Worm (Caenorhabditis elegans) whole organism, late embryonic: ENCODE data around the gene phlp-2.

Experiments used
- F13H6.1 ChIP-seq: sonication (generic microtip); optimal IDR thresholded peaks from 2 replicates; lab custom pipeline; 2016; ENCODE audit warnings: missing genetic modification characterization, missing compliant biosample characterization
- K02D7.2 ChIP-seq: sonication (generic microtip); optimal IDR thresholded peaks from 2 replicates; lab custom pipeline; 2017; ENCODE audit warnings: mild to moderate bottlenecking, missing genetic modification characterization, missing compliant biosample characterization
- K09A11.1 ChIP-seq: sonication (generic microtip); optimal IDR thresholded peaks from 2 replicates; lab custom pipeline; 2017; ENCODE audit warnings: antibody characterized with exemption, mild to moderate bottlenecking, missing genetic modification characterization, missing compliant biosample characterization; ENCODE audit not compliant: insufficient read depth
- T23F11.4 ChIP-seq: fragments of 200-800 bp; sonication (Bioruptor generic); optimal IDR thresholded peaks from 2 replicates; lab custom pipeline; 2018; ENCODE audit warnings: mild to moderate bottlenecking, missing genetic modification characterization, missing compliant biosample characterization
- Y22D7AL.16 ChIP-seq: sonication (generic microtip); optimal IDR thresholded peaks from 2 replicates; lab custom pipeline; 2016; ENCODE audit warnings: missing genetic modification characterization, missing compliant biosample characterization
- ama-1 ChIP-seq: fragments of 150-350 bp; optimal IDR thresholded peaks from 2 replicates; lab custom pipeline; 2014
- ceh-14 ChIP-seq: sonication (generic microtip); optimal IDR thresholded peaks from 2 replicates; lab custom pipeline; 2016; ENCODE audit warnings: missing genotype, missing genetic modification characterization, missing compliant biosample characterization
- ceh-19 ChIP-seq: fragments of 200-800 bp; sonication (Bioruptor generic); optimal IDR thresholded peaks from 2 replicates; lab custom pipeline; 2018; ENCODE audit warnings: mild to moderate bottlenecking, missing genetic modification characterization, missing compliant biosample characterization
- ceh-22 ChIP-seq: sonication (generic microtip); optimal IDR thresholded peaks from 2 replicates; lab custom pipeline; 2017; ENCODE audit warnings: missing biosample characterization, missing genetic modification characterization
- ceh-24 ChIP-seq: sonication (generic microtip); optimal IDR thresholded peaks from 2 replicates; lab custom pipeline; 2016; ENCODE audit warnings: mild to moderate bottlenecking, missing genetic modification characterization, missing compliant biosample characterization
- ceh-34 ChIP-seq: sonication (generic microtip); optimal IDR thresholded peaks from 2 replicates; lab custom pipeline; 2016; ENCODE audit warnings: mild to moderate bottlenecking, missing genetic modification characterization, missing compliant biosample characterization
- ceh-45 ChIP-seq: fragments of 200-800 bp; sonication (Bioruptor generic); IDR thresholded peaks from 2 replicates; pipeline ENCODE4 v1.3.6; 2022; ENCODE audit warnings: missing genetic modification reagents, missing genetic modification characterization, missing compliant biosample characterization
- ceh-6 ChIP-seq: fragments of 200-800 bp; sonication (Bioruptor generic); optimal IDR thresholded peaks from 2 replicates; lab custom pipeline; 2018; ENCODE audit warnings: mild to moderate bottlenecking, missing genetic modification characterization, missing compliant biosample characterization
- dmd-4 ChIP-seq: sonication (generic microtip); optimal IDR thresholded peaks from 2 replicates; lab custom pipeline; 2016; ENCODE audit warnings: borderline replicate concordance, missing genetic modification characterization, missing compliant biosample characterization
- dve-1 ChIP-seq: sonication (generic microtip); optimal IDR thresholded peaks from 2 replicates; lab custom pipeline; 2017; ENCODE audit warnings: antibody characterized with exemption, mild to moderate bottlenecking, missing genetic modification characterization, missing compliant biosample characterization
- elt-2 ChIP-seq: sonication (generic microtip); optimal IDR thresholded peaks from 2 replicates; lab custom pipeline; 2016; ENCODE audit warnings: missing genetic modification reagents, missing genetic modification characterization, missing compliant biosample characterization
- elt-4 ChIP-seq: sonication (generic microtip); optimal IDR thresholded peaks from 2 replicates; lab custom pipeline; 2016; ENCODE audit warnings: missing genetic modification characterization, missing compliant biosample characterization
- ets-4 ChIP-seq: sonication (generic microtip); optimal IDR thresholded peaks from 2 replicates; lab custom pipeline; 2016; ENCODE audit warnings: missing genetic modification characterization, missing compliant biosample characterization
- fax-1 ChIP-seq: sonication (generic microtip); optimal IDR thresholded peaks from 2 replicates; lab custom pipeline; 2016; ENCODE audit warnings: missing genotype, missing genetic modification characterization, missing compliant biosample characterization
- fkh-6 ChIP-seq: sonication (generic microtip); optimal IDR thresholded peaks from 2 replicates; lab custom pipeline; 2016; ENCODE audit warnings: missing genetic modification characterization, missing compliant biosample characterization
- gmeb-2 ChIP-seq: sonication (generic microtip); optimal IDR thresholded peaks from 2 replicates; lab custom pipeline; 2016; ENCODE audit warnings: missing genetic modification characterization, inconsistent platforms, missing compliant biosample characterization
- hlh-15 ChIP-seq: sonication (generic microtip); optimal IDR thresholded peaks from 2 replicates; lab custom pipeline; 2016; ENCODE audit warnings: missing genetic modification characterization, missing compliant biosample characterization
- hlh-30 ChIP-seq: sonication (generic microtip); optimal IDR thresholded peaks from 2 replicates; lab custom pipeline; 2017; ENCODE audit warnings: antibody characterized with exemption, missing genetic modification characterization, missing compliant biosample characterization; ENCODE audit not compliant: insufficient read depth
- hlh-8 ChIP-seq: sonication (generic microtip); optimal IDR thresholded peaks from 2 replicates; lab custom pipeline; 2016; ENCODE audit warnings: missing genotype, missing genetic modification characterization, missing compliant biosample characterization
- lim-6 ChIP-seq: sonication (generic microtip); optimal IDR thresholded peaks from 2 replicates; lab custom pipeline; 2016; ENCODE audit warnings: missing genetic modification characterization, missing compliant biosample characterization
- madf-2 ChIP-seq: sonication (generic microtip); optimal IDR thresholded peaks from 2 replicates; lab custom pipeline; 2017; ENCODE audit warnings: missing genetic modification characterization, missing compliant biosample characterization
- nhr-11 ChIP-seq: fragments of 150-350 bp; optimal IDR thresholded peaks from 2 replicates; lab custom pipeline; 2014; ENCODE audit warnings: missing biosample characterization, missing genetic modification characterization
- npax-4 ChIP-seq: sonication (generic microtip); optimal IDR thresholded peaks from 2 replicates; lab custom pipeline; 2016; ENCODE audit warnings: missing genetic modification characterization, missing compliant biosample characterization
- pag-3 ChIP-seq: sonication (generic microtip); optimal IDR thresholded peaks from 2 replicates; lab custom pipeline; 2016; ENCODE audit warnings: missing compliant biosample characterization, missing genetic modification characterization, borderline replicate concordance
- pax-1 ChIP-seq: fragments of 150-350 bp; optimal IDR thresholded peaks from 2 replicates; lab custom pipeline; 2014; ENCODE audit warnings: missing biosample characterization, missing genetic modification characterization
- pha-2 ChIP-seq: sonication (generic microtip); optimal IDR thresholded peaks from 2 replicates; lab custom pipeline; 2017; ENCODE audit warnings: mild to moderate bottlenecking, missing genetic modification characterization, missing compliant biosample characterization
- ref-2 ChIP-seq: sonication (generic microtip); optimal IDR thresholded peaks from 2 replicates; lab custom pipeline; 2016; ENCODE audit warnings: missing genetic modification characterization, missing compliant biosample characterization
- sdc-2 ChIP-seq: sonication (generic microtip); optimal IDR thresholded peaks from 2 replicates; lab custom pipeline; 2016; ENCODE audit warnings: missing genotype, missing genetic modification characterization, missing compliant biosample characterization
- sox-2 ChIP-seq: fragments of 200-800 bp; sonication (Bioruptor generic); IDR thresholded peaks from 2 replicates; pipeline ENCODE4 v1.3.6; 2022; ENCODE audit warnings: missing genetic modification reagents, missing genetic modification characterization, missing compliant biosample characterization
- sox-4 ChIP-seq: sonication (generic microtip); optimal IDR thresholded peaks from 2 replicates; lab custom pipeline; 2017; ENCODE audit warnings: mild to moderate bottlenecking, missing genetic modification characterization, inconsistent platforms, missing compliant biosample characterization
- tbx-2 ChIP-seq: sonication (generic microtip); optimal IDR thresholded peaks from 2 replicates; lab custom pipeline; 2016; ENCODE audit warnings: missing genetic modification characterization, missing compliant biosample characterization
- ttx-3 ChIP-seq: sonication (generic microtip); optimal IDR thresholded peaks from 2 replicates; lab custom pipeline; 2016; ENCODE audit warnings: missing genetic modification reagents, missing genetic modification characterization, missing compliant biosample characterization

The phlp-2 gene

DNA sequence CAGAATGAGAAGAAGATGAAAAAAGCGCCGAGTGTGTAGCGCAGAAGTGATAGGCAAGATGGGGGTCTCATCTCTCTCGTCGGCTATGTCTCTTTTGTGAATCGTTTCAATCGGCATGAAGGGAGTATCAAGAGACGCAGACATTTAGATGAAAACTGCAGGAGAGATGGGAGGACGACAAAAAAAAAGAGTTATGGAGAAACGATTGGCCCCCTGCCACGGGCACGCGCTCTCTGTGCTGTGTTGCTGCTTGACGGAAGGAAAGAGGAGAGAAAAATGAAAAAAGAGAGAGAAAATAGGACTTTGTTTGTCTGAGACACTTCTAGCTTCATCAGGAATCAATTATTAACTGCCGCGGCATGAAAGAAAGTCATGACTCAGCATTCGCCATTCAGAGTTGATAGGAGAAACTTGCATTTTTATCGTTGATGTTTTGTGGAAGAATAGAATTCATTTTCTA lies 14.4 kb downstream of the phlp-2 start (continued):
- TF ChIP-seq fkh-6 (tag; lab: Kevin White, UChicago) (peak; percentile 43), pax-1 (no peak), ets-4 (peak; percentile 57), dve-1 (tag; lab: Kevin White, UChicago) (peak; percentile 29), pag-3 (peak; percentile 21), hlh-15 (tag; lab: Kevin White, UChicago) (no peak), pha-2 (tag; lab: Kevin White, UChicago) (no peak), nhr-11 (tag; lab: Kevin White, UChicago) (no peak), ceh-22 (tag; lab: Kevin White, UChicago) (no peak), madf-2 (tag; lab: Kevin White, UChicago) (no peak), ref-2 (peak; percentile 61), lim-6 (tag; lab: Kevin White, UChicago) (peak; percentile 8), ceh-34 (tag; lab: Kevin White, UChicago) (peak; percentile 72), ceh-19 (GFP tag; lab: Kevin White, UChicago) (peak; percentile 35), elt-2 (tag; lab: Kevin White, UChicago) (peak; percentile 60), dmd-4 (tag; lab: Kevin White, UChicago) (no peak)
- TF ChIP-seq, all 69 proteins: peak for 31

- no peak for TF ChIP-seq sox-4 (tag; lab: Kevin White, UChicago)
- no peak for TF ChIP-seq K02D7.2 (tag; lab: Kevin White, UChicago)
- TF ChIP-seq F13H6.1 (tag; lab: Kevin White, UChicago): no peak
- TF ChIP-seq, all 69 proteins: peak for 0
These were observed 15.4 kb downstream of the phlp-2 start for ce11 chrIII:4224722-4225121.

DNA sequence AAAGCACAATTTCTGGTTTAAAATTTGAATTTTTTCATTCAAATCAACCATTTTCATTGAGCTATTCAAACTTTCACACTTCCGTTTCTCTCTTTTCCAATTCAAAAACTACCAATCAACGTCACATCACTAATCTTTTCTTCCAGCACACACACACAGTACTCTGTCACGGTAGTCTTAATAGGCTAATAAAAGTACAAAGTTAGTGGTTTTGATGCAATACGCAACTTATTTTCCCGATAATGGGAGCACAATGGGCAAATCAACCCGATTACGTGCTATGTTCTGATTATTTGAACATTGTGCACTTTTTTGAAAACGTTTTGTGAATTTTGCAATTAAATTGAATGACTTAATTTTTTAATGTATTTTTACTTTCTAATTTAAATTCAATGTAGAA lies 18.1 kb downstream of the phlp-2 start:
- no peak for TF ChIP-seq ets-4
- no peak for TF ChIP-seq sox-2 (GFP tag; lab: Robert Waterston, UW)
- TF ChIP-seq sox-4 (tag; lab: Kevin White, UChicago): no peak
- TF ChIP-seq K09A11.1 (tag; lab: Kevin White, UChicago): no peak
- no peak for TF ChIP-seq T23F11.4 (GFP tag; lab: Kevin White, UChicago)
- TF ChIP-seq Y22D7AL.16 (tag; lab: Kevin White, UChicago): no peak
- TF ChIP-seq ceh-6 (GFP tag; lab: Kevin White, UChicago): no peak
- no peak for TF ChIP-seq ceh-34 (tag; lab: Kevin White, UChicago)
- no peak for TF ChIP-seq hlh-15 (tag; lab: Kevin White, UChicago)
- TF ChIP-seq tbx-2 (tag; lab: Kevin White, UChicago): no peak
- TF ChIP-seq hlh-8 (tag; lab: Kevin White, UChicago): no peak
- TF ChIP-seq ceh-14 (tag; lab: Kevin White, UChicago): no peak
- no peak for TF ChIP-seq npax-4 (tag; lab: Kevin White, UChicago)
- no peak for TF ChIP-seq elt-4 (tag; lab: Kevin White, UChicago)

DNA sequence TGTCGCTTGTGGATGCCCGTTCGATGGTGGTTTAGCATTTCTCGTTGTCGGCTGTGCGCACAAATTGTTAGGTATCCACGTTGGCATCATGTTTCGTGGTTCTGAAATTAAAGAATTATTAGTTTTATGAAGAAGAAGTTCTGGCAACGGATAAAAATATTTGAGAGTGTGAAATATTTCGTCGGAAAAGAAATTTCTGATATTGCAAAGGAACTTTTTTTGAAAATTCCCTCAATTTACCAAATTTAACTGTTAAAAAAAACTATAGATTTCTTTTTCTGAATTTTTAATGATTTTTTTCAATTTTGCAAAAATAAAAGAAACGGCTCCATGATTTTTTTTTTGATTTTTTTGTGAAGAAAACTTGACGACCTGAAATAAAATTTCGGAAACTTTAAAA lies 18.7 kb downstream of the phlp-2 start, which contains the start of gene mpk-1:
Gene mpk-1 (minus strand): TSS at position 101 of the 400 bp plus-strand sequence.
- TF ChIP-seq fkh-6 (tag; lab: Kevin White, UChicago): no peak
- TF ChIP-seq sdc-2 (tag; lab: Kevin White, UChicago): no peak
- no peak for TF ChIP-seq ttx-3 (tag; lab: Kevin White, UChicago)
- no peak for TF ChIP-seq gmeb-2
- TF ChIP-seq K02D7.2 (tag; lab: Kevin White, UChicago): no peak
- no peak for TF ChIP-seq ama-1 (lab: Kevin White, UChicago)
- TF ChIP-seq dve-1 (tag; lab: Kevin White, UChicago): no peak
- TF ChIP-seq hlh-30 (tag; lab: Kevin White, UChicago): no peak
- TF ChIP-seq ceh-45 (GFP tag; lab: Robert Waterston, UW): no peak
- no peak for TF ChIP-seq fax-1 (tag; lab: Kevin White, UChicago)
- TF ChIP-seq ceh-24 (tag; lab: Kevin White, UChicago): no peak
